Fruit fly (Drosophila melanogaster) Kc167 (cell line): ENCODE data around the gene CG5011.

Experiments
- insv ChIP-seq: fragments of >200 bp; optimal IDR thresholded peaks from 3 replicates; lab custom pipeline; 2018; ENCODE audit warnings: missing external identifiers
- psq ChIP-seq: fragments of >200 bp; optimal IDR thresholded peaks from 2 replicates; lab custom pipeline; 2017; ENCODE audit warnings: missing external identifiers

dm6 chr2L:1163538-1164143 is 36.8 kb upstream of the CG5011 start, which contains the start of gene CG5080:
- TF ChIP-seq insv (lab: Kevin White, UChicago) (no peak), psq (lab: Kevin White, UChicago) (no peak)
